Worm (Caenorhabditis elegans) whole organism, L1 larva: Measurements from ENCODE around the gene D2096.5.

Source experiments
- C34B4.2 ChIP-seq: sonication (generic microtip); optimal IDR thresholded peaks from 2 replicates; lab custom pipeline; 2017; ENCODE audit warnings: mild to moderate bottlenecking, missing genetic modification characterization, missing compliant biosample characterization
- ceh-82 ChIP-seq, 3 experiments: fragments of 150-350 bp in 1 of 3; sonication (generic microtip) in 2 of 3; optimal IDR thresholded peaks; 2 replicates each; lab custom pipeline; 2014 to 2017; ENCODE audit warnings: missing biosample characterization in 3 of 3, missing genetic modification characterization in 3 of 3
- lsy-2 ChIP-seq, 2 experiments: fragments of 150-350 bp; optimal IDR thresholded peaks; 2 replicates each; lab custom pipeline; 2014; ENCODE audit warnings: missing biosample characterization in 2 of 2, missing genetic modification characterization in 2 of 2
- nhr-19 ChIP-seq: fragments of 200-800 bp; sonication (Bioruptor generic); conservative IDR thresholded peaks from 2 replicates; pipeline ENCODE4 v1.3.6; 2022; ENCODE audit warnings: missing genetic modification characterization, missing compliant biosample characterization
- nhr-28 ChIP-seq: fragments of 150-350 bp; optimal IDR thresholded peaks from 2 replicates; lab custom pipeline; 2014; ENCODE audit warnings: missing biosample characterization, missing genetic modification characterization
- nhr-47 ChIP-seq: sonication (generic microtip); optimal IDR thresholded peaks from 2 replicates; lab custom pipeline; 2016; ENCODE audit warnings: mild to moderate bottlenecking, missing genetic modification characterization, moderate library complexity, missing compliant biosample characterization
- nhr-76 ChIP-seq: sonication (generic microtip); optimal IDR thresholded peaks from 2 replicates; lab custom pipeline; 2017; ENCODE audit warnings: missing biosample characterization, missing genetic modification characterization
- snpc-4 ChIP-seq: fragments of 150-350 bp; optimal IDR thresholded peaks from 2 replicates; lab custom pipeline; 2014; ENCODE audit warnings: missing biosample characterization, missing genetic modification characterization
- zag-1 ChIP-seq: fragments of 150-350 bp; optimal IDR thresholded peaks from 2 replicates; lab custom pipeline; 2014; ENCODE audit warnings: missing biosample characterization, missing genetic modification characterization
- ztf-4 ChIP-seq: fragments of 150-350 bp; optimal IDR thresholded peaks from 2 replicates; lab custom pipeline; 2014; ENCODE audit warnings: missing biosample characterization, missing genetic modification characterization

DNA sequence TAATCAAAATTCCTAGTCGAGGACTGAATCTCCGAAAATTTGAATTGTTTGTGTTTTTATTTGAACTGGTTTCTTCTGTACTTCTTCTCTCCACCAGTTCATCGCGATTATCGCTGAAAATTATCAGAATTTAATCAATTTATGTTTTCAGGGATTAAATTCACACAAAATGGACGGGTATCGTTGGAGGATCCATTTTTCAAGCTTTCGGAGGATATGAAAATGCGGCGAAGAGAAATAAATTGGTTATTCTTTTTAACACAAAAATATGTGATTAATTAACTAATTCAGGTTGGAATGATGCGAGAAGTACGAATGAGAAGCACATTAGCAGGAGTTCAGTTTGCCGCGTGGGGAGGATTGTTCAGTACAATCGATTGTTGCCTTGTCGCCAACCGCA lies 36.8 kb upstream of the D2096.5 start, which contains the start of gene timm-17B.2:
- TF ChIP-seq ceh-82 (tag; optimal IDR thresholded peaks at IDR 0.05; lab: Kevin White, UChicago): no peak
- TF ChIP-seq nhr-28 (tag; lab: Kevin White, UChicago): no peak
- no peak for TF ChIP-seq nhr-47
- no peak for TF ChIP-seq C34B4.2 (tag; lab: Kevin White, UChicago)
- TF ChIP-seq nhr-76 (tag; lab: Kevin White, UChicago): no peak
- no peak for TF ChIP-seq lsy-2 (tag; optimal IDR thresholded peaks at IDR 0.05; lab: Kevin White, UChicago)
- no peak for TF ChIP-seq snpc-4 (tag; lab: Kevin White, UChicago)
- no peak for TF ChIP-seq nhr-19 (GFP tag; lab: Robert Waterston, UW)
- no peak for TF ChIP-seq ztf-4 (tag; lab: Kevin White, UChicago)
- TF ChIP-seq zag-1 (tag; lab: Kevin White, UChicago): no peak
